Worm (Caenorhabditis elegans) whole organism, L3 larva: ENCODE results near the gene mrps-14.
A peak's percentile ranks its signal among the peaks of the same experiment; 100 is the strongest.

Experiments
- R02D3.7 ChIP-seq: fragments of 150-350 bp; optimal IDR thresholded peaks from 2 replicates; lab custom pipeline; 2014; ENCODE audit warnings: missing biosample characterization, missing genetic modification characterization
- ZK546.5 ChIP-seq: sonication (generic microtip); optimal IDR thresholded peaks from 2 replicates; lab custom pipeline; 2017; ENCODE audit warnings: missing biosample characterization, missing genetic modification characterization
- aly-2 ChIP-seq: fragments of 150-350 bp; optimal IDR thresholded peaks from 2 replicates; lab custom pipeline; 2014; ENCODE audit warnings: missing biosample characterization, missing genetic modification characterization
- ama-1 ChIP-seq: fragments of 150-350 bp; optimal IDR thresholded peaks from 2 replicates; lab custom pipeline; 2018
- ceh-16 ChIP-seq: sonication (generic microtip); optimal IDR thresholded peaks from 2 replicates; lab custom pipeline; 2017; ENCODE audit warnings: missing biosample characterization, missing genetic modification characterization
- ceh-28 ChIP-seq: fragments of 150-350 bp; optimal IDR thresholded peaks from 2 replicates; lab custom pipeline; 2014; ENCODE audit warnings: missing biosample characterization, missing genetic modification reagents, missing genetic modification characterization
- ceh-9 ChIP-seq: sonication (generic microtip); optimal IDR thresholded peaks from 2 replicates; lab custom pipeline; 2018; ENCODE audit warnings: missing biosample characterization, missing genetic modification characterization
- daf-12 ChIP-seq: fragments of 150-350 bp; optimal IDR thresholded peaks from 2 replicates; lab custom pipeline; 2014; ENCODE audit warnings: missing biosample characterization, missing genetic modification reagents, missing genetic modification characterization
- egl-27 ChIP-seq: sonication (generic microtip); optimal IDR thresholded peaks from 4 replicates; lab custom pipeline; 2017; ENCODE audit warnings: missing biosample characterization, missing genetic modification reagents, missing genetic modification characterization
- egl-5 ChIP-seq: fragments of 150-350 bp; optimal IDR thresholded peaks from 2 replicates; lab custom pipeline; 2017; ENCODE audit warnings: missing biosample characterization, missing genetic modification reagents, missing genetic modification characterization, inconsistent platforms
- elt-1 ChIP-seq: fragments of 150-350 bp; optimal IDR thresholded peaks from 2 replicates; lab custom pipeline; 2014; ENCODE audit warnings: missing biosample characterization, missing genetic modification characterization
- elt-2 ChIP-seq: sonication (generic microtip); optimal IDR thresholded peaks from 2 replicates; lab custom pipeline; 2016; ENCODE audit warnings: missing genetic modification reagents, mild to moderate bottlenecking, missing genetic modification characterization, missing compliant biosample characterization
- elt-3 ChIP-seq, 3 experiments: fragments of 150-350 bp in 1 of 3; sonication (generic microtip) in 2 of 3; optimal IDR thresholded peaks; 2 replicates in 2 of 3; 4 replicates in 1 of 3; lab custom pipeline; 2014 to 2017; ENCODE audit warnings: missing biosample characterization in 3 of 3, missing genetic modification characterization in 3 of 3
- eor-1 ChIP-seq, 2 experiments: fragments of 150-350 bp; optimal IDR thresholded peaks; 2 replicates each; lab custom pipeline; 2014 to 2018; ENCODE audit warnings: missing biosample characterization in 2 of 2, missing genetic modification characterization in 2 of 2
- fkh-10 ChIP-seq: sonication (generic microtip); optimal IDR thresholded peaks from 2 replicates; lab custom pipeline; 2017; ENCODE audit warnings: missing biosample characterization, missing genetic modification reagents, missing genetic modification characterization
- fkh-2 ChIP-seq: fragments of 150-350 bp; optimal IDR thresholded peaks from 2 replicates; lab custom pipeline; 2014; ENCODE audit warnings: missing biosample characterization, missing genetic modification reagents, missing genetic modification characterization
- fos-1 ChIP-seq: fragments of 150-350 bp; optimal IDR thresholded peaks from 2 replicates; lab custom pipeline; 2014; ENCODE audit warnings: missing biosample characterization, missing genetic modification characterization
- hmg-11 ChIP-seq: sonication (generic microtip); optimal IDR thresholded peaks from 2 replicates; lab custom pipeline; 2016; ENCODE audit warnings: missing genetic modification characterization, missing compliant biosample characterization
- jun-1 ChIP-seq: fragments of 150-350 bp; optimal IDR thresholded peaks from 2 replicates; lab custom pipeline; 2014; ENCODE audit warnings: missing biosample characterization, missing genetic modification reagents, missing genetic modification characterization
- lin-15B ChIP-seq: fragments of 150-350 bp; optimal IDR thresholded peaks from 2 replicates; lab custom pipeline; 2014; ENCODE audit warnings: missing biosample characterization, missing genetic modification characterization
- mdl-1 ChIP-seq: fragments of 150-350 bp; optimal IDR thresholded peaks from 2 replicates; lab custom pipeline; 2014; ENCODE audit warnings: missing biosample characterization, missing genetic modification characterization
- mml-1 ChIP-seq: fragments of 150-350 bp; sonication (generic microtip); optimal IDR thresholded peaks from 3 replicates; lab custom pipeline; 2014; ENCODE audit warnings: missing biosample characterization, missing genetic modification characterization
- nfya-1 ChIP-seq: sonication (generic microtip); optimal IDR thresholded peaks from 2 replicates; lab custom pipeline; 2017; ENCODE audit warnings: missing genetic modification characterization, mild to moderate bottlenecking, missing compliant biosample characterization, antibody characterized with exemption, moderate library complexity; ENCODE audit not compliant: insufficient read depth
- nhr-11 ChIP-seq: fragments of 150-350 bp; optimal IDR thresholded peaks from 2 replicates; lab custom pipeline; 2014; ENCODE audit warnings: missing biosample characterization, missing genetic modification characterization
- nhr-12 ChIP-seq: fragments of 150-350 bp; optimal IDR thresholded peaks from 2 replicates; lab custom pipeline; 2014; ENCODE audit warnings: missing biosample characterization, missing genetic modification characterization
- nhr-237 ChIP-seq: fragments of 150-350 bp; optimal IDR thresholded peaks from 2 replicates; lab custom pipeline; 2014; ENCODE audit warnings: missing biosample characterization, missing genetic modification characterization
- nhr-25 ChIP-seq: sonication (generic microtip); optimal IDR thresholded peaks from 2 replicates; lab custom pipeline; 2017; ENCODE audit warnings: missing biosample characterization, missing genetic modification characterization
- nhr-28 ChIP-seq: fragments of 150-350 bp; optimal IDR thresholded peaks from 2 replicates; lab custom pipeline; 2014; ENCODE audit warnings: missing biosample characterization, missing genetic modification characterization
- nhr-67 ChIP-seq: fragments of 150-350 bp; optimal IDR thresholded peaks from 2 replicates; lab custom pipeline; 2014; ENCODE audit warnings: missing biosample characterization, missing genetic modification characterization
- nhr-76 ChIP-seq: fragments of 150-350 bp; sonication (generic microtip); optimal IDR thresholded peaks from 5 replicates; lab custom pipeline; 2014; ENCODE audit warnings: missing biosample characterization, missing genetic modification characterization
- nhr-77 ChIP-seq: fragments of 150-350 bp; optimal IDR thresholded peaks from 2 replicates; lab custom pipeline; 2014; ENCODE audit warnings: missing biosample characterization, missing genetic modification characterization
- pha-4 ChIP-seq: fragments of 150-350 bp; optimal IDR thresholded peaks from 2 replicates; lab custom pipeline; 2014; ENCODE audit warnings: missing biosample characterization, missing genetic modification reagents, missing genetic modification characterization
- pqm-1 ChIP-seq: fragments of 150-350 bp; optimal IDR thresholded peaks from 2 replicates; lab custom pipeline; 2017; ENCODE audit warnings: missing biosample characterization, missing genetic modification characterization, inconsistent platforms
- sea-2 ChIP-seq: fragments of 150-350 bp; sonication (generic microtip); optimal IDR thresholded peaks from 4 replicates; lab custom pipeline; 2014; ENCODE audit warnings: missing biosample characterization, missing genetic modification reagents, missing genetic modification characterization
- skn-1 ChIP-seq: fragments of 150-350 bp; optimal IDR thresholded peaks from 2 replicates; lab custom pipeline; 2014; ENCODE audit warnings: missing biosample characterization, missing genetic modification characterization
- tbx-2 ChIP-seq: sonication (generic microtip); optimal IDR thresholded peaks from 2 replicates; lab custom pipeline; 2016; ENCODE audit warnings: mild to moderate bottlenecking, missing genetic modification characterization, missing compliant biosample characterization
- unc-39 ChIP-seq: sonication (generic microtip); optimal IDR thresholded peaks from 4 replicates; lab custom pipeline; 2017; ENCODE audit warnings: missing biosample characterization, missing genetic modification characterization
- ztf-11 ChIP-seq: fragments of 150-350 bp; optimal IDR thresholded peaks from 2 replicates; lab custom pipeline; 2014; ENCODE audit warnings: missing biosample characterization, missing genetic modification characterization

mrps-14 gene

ce11 chrII:10242294-10242693 lies at the start of gene mrps-14:
Gene mrps-14 (minus strand): TSS chrII:10242490.
- TF ChIP-seq elt-1 (tag; lab: Kevin White, UChicago) (no peak), jun-1 (no peak), aly-2 (tag; lab: Kevin White, UChicago) (no peak), pqm-1 (tag; lab: Kevin White, UChicago) (no peak), mdl-1 (tag; lab: Kevin White, UChicago) (no peak), nhr-12 (no peak), fos-1 (tag; lab: Kevin White, UChicago) (no peak), tbx-2 (tag; lab: Kevin White, UChicago) (no peak), elt-2 (tag; lab: Kevin White, UChicago) (no peak), ceh-16 (no peak), egl-27 (tag; lab: Kevin White, UChicago) (no peak), nfya-1 (tag; lab: Kevin White, UChicago) (no peak), nhr-11 (tag; lab: Kevin White, UChicago) (no peak), nhr-77 (tag; lab: Kevin White, UChicago) (no peak), ceh-9 (no peak), nhr-25 (tag; lab: Kevin White, UChicago) (no peak)

- TF ChIP-seq ceh-16 (no peak), unc-39 (no peak), elt-1 (tag; lab: Kevin White, UChicago) (no peak), ZK546.5 (tag; lab: Kevin White, UChicago) (no peak), nhr-77 (tag; lab: Kevin White, UChicago) (no peak), nhr-67 (no peak), mml-1 (no peak), tbx-2 (tag; lab: Kevin White, UChicago) (no peak), sea-2 (GFP tag; lab: Kevin White, UChicago) (no peak), egl-27 (tag; lab: Kevin White, UChicago) (no peak), pha-4 (no peak), skn-1 (tag; lab: Kevin White, UChicago) (no peak), hmg-11 (tag; lab: Kevin White, UChicago) (no peak), ztf-11 (no peak), mdl-1 (tag; lab: Kevin White, UChicago) (no peak), nhr-25 (tag; lab: Kevin White, UChicago) (peak; percentile 23), nfya-1 (tag; lab: Kevin White, UChicago) (peak; percentile 24), nhr-12 (no peak), jun-1 (no peak), egl-5 (tag; lab: Kevin White, UChicago) (peak; percentile 70)
- TF ChIP-seq, all 47 proteins: peak for 3
These were observed 46.6 kb upstream of the mrps-14 start for ce11 chrII:10288926-10289325.

DNA sequence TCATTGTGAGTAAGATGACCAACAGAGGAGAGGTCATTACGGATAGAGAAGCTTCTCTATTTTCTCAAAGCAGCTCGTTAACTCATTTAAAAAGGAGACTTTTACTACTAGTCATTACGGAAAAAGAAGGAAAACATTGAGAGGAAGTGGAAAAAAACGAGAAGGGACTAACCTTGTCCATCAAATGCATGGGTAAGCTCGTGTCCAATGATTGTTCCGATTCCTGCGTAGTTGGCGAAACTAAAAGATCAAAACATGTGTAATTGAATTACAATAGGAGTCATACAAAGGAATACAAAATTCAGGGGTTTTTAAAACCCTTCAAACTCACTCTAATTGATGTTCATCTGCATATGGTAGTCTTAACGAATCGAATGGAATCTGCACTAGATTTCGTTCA lies 42.7 kb upstream of the mrps-14 start:
- TF ChIP-seq sea-2 (GFP tag; lab: Kevin White, UChicago) (no peak), eor-1 (tag; optimal IDR thresholded peaks at IDR 0.05; lab: Kevin White, UChicago) (no peak), nfya-1 (tag; lab: Kevin White, UChicago) (no peak), elt-1 (tag; lab: Kevin White, UChicago) (no peak), ama-1 (lab: Kevin White, UChicago) (no peak), nhr-25 (tag; lab: Kevin White, UChicago) (no peak), nhr-76 (tag; lab: Kevin White, UChicago) (no peak), nhr-237 (tag; lab: Kevin White, UChicago) (no peak), pqm-1 (tag; lab: Kevin White, UChicago) (no peak), elt-3 (tag; optimal IDR thresholded peaks at IDR 0.05; lab: Kevin White, UChicago) (no peak), daf-12 (tag; lab: Kevin White, UChicago) (no peak), lin-15B (no peak), ceh-28 (tag; lab: Kevin White, UChicago) (no peak), aly-2 (tag; lab: Kevin White, UChicago) (no peak), nhr-67 (no peak), R02D3.7 (tag; lab: Kevin White, UChicago) (no peak), nhr-28 (tag; lab: Kevin White, UChicago) (no peak), nhr-12 (no peak), fkh-10 (GFP tag; lab: Kevin White, UChicago) (no peak)

ce11 chrII:10283145-10283544 lies 40.9 kb upstream of the mrps-14 start:
- TF ChIP-seq elt-3 (tag; optimal IDR thresholded peaks at IDR 0.05; lab: Kevin White, UChicago) (no peak), ama-1 (lab: Kevin White, UChicago) (no peak), lin-15B (no peak), nhr-11 (tag; lab: Kevin White, UChicago) (no peak), mml-1 (no peak), nhr-12 (no peak), nhr-237 (tag; lab: Kevin White, UChicago) (no peak), ceh-28 (tag; lab: Kevin White, UChicago) (no peak), nhr-76 (tag; lab: Kevin White, UChicago) (no peak), nhr-28 (tag; lab: Kevin White, UChicago) (no peak), fkh-2 (tag; lab: Kevin White, UChicago) (no peak), fos-1 (tag; lab: Kevin White, UChicago) (no peak), nhr-67 (no peak)
